Worm (Caenorhabditis elegans): ENCODE data around the gene F10D7.5.

ce11 chrX:17352098-17352497, 39.3 kb downstream of the F10D7.5 start:
- no peak for TF ChIP-seq fkh-6 (tag; optimal IDR thresholded peaks at IDR 0.05)
- no peak for TF ChIP-seq sdc-2 (tag; optimal IDR thresholded peaks at IDR 0.05)
- no peak for TF ChIP-seq lin-11 (tag; optimal IDR thresholded peaks at IDR 0.05)
- TF ChIP-seq unc-55 (GFP tag; optimal IDR thresholded peaks at IDR 0.05), result no peak
- TF ChIP-seq F13H6.1 (tag; optimal IDR thresholded peaks at IDR 0.05), result no peak
- TF ChIP-seq hlh-8 (tag; optimal IDR thresholded peaks at IDR 0.05), result no peak
- TF ChIP-seq ceh-14 (tag; optimal IDR thresholded peaks at IDR 0.05), result no peak
- TF ChIP-seq nfya-1 (tag; optimal IDR thresholded peaks at IDR 0.05), result no peak
- no peak for TF ChIP-seq nhr-11 (tag; optimal IDR thresholded peaks at IDR 0.05)
- TF ChIP-seq C38D4.7 (GFP tag; optimal IDR thresholded peaks at IDR 0.05), result no peak
